Fruit fly (Drosophila melanogaster) whole organism, embryonic: ENCODE data around the gene LIMK1.

Experiments
- Atf3 ChIP-seq: fragments of 200-800 bp; sonication (Bioruptor generic); optimal IDR thresholded peaks from 3 replicates; lab custom pipeline; 2016; ENCODE audit warnings: missing biosample characterization, missing genetic modification characterization
- BEAF-32 ChIP-seq: fragments of 200-800 bp; sonication (Bioruptor generic); optimal IDR thresholded peaks from 3 replicates; lab custom pipeline; 2017; ENCODE audit warnings: missing biosample characterization, missing genetic modification characterization, mild to moderate bottlenecking, moderate library complexity, missing genetic modification reagents
- CG10366 ChIP-seq: fragments of 200-800 bp; sonication (Bioruptor generic); IDR thresholded peaks from 2 replicates; pipeline ENCODE4 v1.3.6; 2022; ENCODE audit warnings: missing biosample characterization, missing genetic modification characterization
- CG10431 ChIP-seq: fragments of 200-800 bp; sonication (Bioruptor generic); optimal IDR thresholded peaks from 3 replicates; lab custom pipeline; 2018; ENCODE audit warnings: missing biosample characterization, mild to moderate bottlenecking, missing genetic modification characterization
- CG12659 ChIP-seq: fragments of 200-800 bp; sonication (Bioruptor generic); optimal IDR thresholded peaks from 3 replicates; lab custom pipeline; 2017; ENCODE audit warnings: mild to moderate bottlenecking, missing biosample characterization, missing genetic modification reagents, missing genetic modification characterization
- CG13424 ChIP-seq: fragments of 200-800 bp; sonication (Bioruptor generic); optimal IDR thresholded peaks from 2 replicates; lab custom pipeline; 2019; ENCODE audit warnings: missing biosample characterization, mild to moderate bottlenecking, missing genetic modification characterization, moderate library complexity
- CG15073 ChIP-seq: fragments of 200-800 bp; sonication (Bioruptor generic); optimal IDR thresholded peaks from 2 replicates; lab custom pipeline; 2016; ENCODE audit warnings: missing biosample characterization, missing genetic modification characterization
- CG16863 ChIP-seq: fragments of 200-800 bp; sonication (Bioruptor generic); optimal IDR thresholded peaks from 3 replicates; lab custom pipeline; 2016; ENCODE audit warnings: missing biosample characterization, missing genetic modification characterization
- CG17829 ChIP-seq: fragments of 200-800 bp; optimal IDR thresholded peaks from 2 replicates; lab custom pipeline; 2019; ENCODE audit warnings: missing biosample characterization, mild to moderate bottlenecking, missing genetic modification characterization, moderate library complexity
- CG17912 ChIP-seq: fragments of 200-800 bp; sonication (Bioruptor generic); optimal IDR thresholded peaks from 2 replicates; lab custom pipeline; 2018; ENCODE audit warnings: missing biosample characterization, mild to moderate bottlenecking, missing genetic modification characterization
- CG18476 ChIP-seq: fragments of 200-800 bp; sonication (Bioruptor generic); optimal IDR thresholded peaks from 2 replicates; lab custom pipeline; 2016; ENCODE audit warnings: missing biosample characterization, mild to moderate bottlenecking, missing genetic modification characterization
- CG34422 ChIP-seq: fragments of 200-800 bp; sonication (Bioruptor generic); IDR thresholded peaks from 3 replicates; pipeline ENCODE4 v1.3.6; 2022; ENCODE audit warnings: missing biosample characterization, missing genetic modification characterization
- CG3995 ChIP-seq: fragments of 200-800 bp; sonication (Bioruptor generic); optimal IDR thresholded peaks from 3 replicates; lab custom pipeline; 2016; ENCODE audit warnings: missing biosample characterization, missing genetic modification characterization
- CG4617 ChIP-seq: fragments of 200-800 bp; sonication (Bioruptor generic); optimal IDR thresholded peaks from 3 replicates; lab custom pipeline; 2016; ENCODE audit warnings: missing biosample characterization, missing genetic modification characterization, borderline replicate concordance
- CG6254 ChIP-seq: fragments of 200-800 bp; sonication (Bioruptor generic); optimal IDR thresholded peaks from 3 replicates; lab custom pipeline; 2017; ENCODE audit warnings: mild to moderate bottlenecking, missing biosample characterization, missing genetic modification reagents, missing genetic modification characterization
- CG6813 ChIP-seq: fragments of 200-800 bp; sonication (Bioruptor generic); optimal IDR thresholded peaks from 2 replicates; lab custom pipeline; 2017; ENCODE audit warnings: missing biosample characterization, missing genetic modification characterization, mild to moderate bottlenecking, moderate library complexity, missing genetic modification reagents
- CG6854 ChIP-seq: fragments of 200-800 bp; sonication (Bioruptor generic); optimal IDR thresholded peaks from 3 replicates; lab custom pipeline; 2017; ENCODE audit warnings: missing biosample characterization, mild to moderate bottlenecking, missing genetic modification characterization
- CG8388 ChIP-seq: fragments of 200-800 bp; sonication (Bioruptor generic); optimal IDR thresholded peaks from 2 replicates; lab custom pipeline; 2019; ENCODE audit warnings: missing biosample characterization, mild to moderate bottlenecking, missing genetic modification characterization, moderate library complexity
- CG9437 ChIP-seq: fragments of 200-800 bp; sonication (Bioruptor generic); optimal IDR thresholded peaks from 2 replicates; lab custom pipeline; 2018; ENCODE audit warnings: missing biosample characterization, mild to moderate bottlenecking, missing genetic modification characterization
- CG9876 ChIP-seq: fragments of 200-800 bp; sonication (Bioruptor generic); optimal IDR thresholded peaks from 2 replicates; lab custom pipeline; 2016; ENCODE audit warnings: missing biosample characterization, missing genetic modification characterization
- Dp ChIP-seq: fragments of 200-800 bp; sonication (Bioruptor generic); optimal IDR thresholded peaks from 2 replicates; lab custom pipeline; 2018; ENCODE audit warnings: missing biosample characterization, mild to moderate bottlenecking, missing genetic modification characterization, moderate library complexity
- E2f2 ChIP-seq: fragments of 200-800 bp; sonication (Bioruptor generic); IDR thresholded peaks from 2 replicates; pipeline ENCODE4 v1.3.6; 2022; ENCODE audit warnings: missing biosample characterization, missing genetic modification characterization
- Ets65A ChIP-seq: fragments of 200-800 bp; sonication (Bioruptor generic); peaks from one replicate; lab custom pipeline; 2016; ENCODE audit warnings: missing biosample characterization, missing genetic modification characterization
- Kr ChIP-seq: fragments of 200-800 bp; sonication (Bioruptor generic); optimal IDR thresholded peaks from 2 replicates; lab custom pipeline; 2017; ENCODE audit warnings: missing biosample characterization, mild to moderate bottlenecking, missing genetic modification characterization
- Lim3 ChIP-seq: fragments of 200-800 bp; sonication (Bioruptor generic); IDR thresholded peaks from 2 replicates; pipeline ENCODE4 v1.3.6; 2022; ENCODE audit warnings: missing biosample characterization, missing genetic modification characterization
- Lpt ChIP-seq: fragments of >200 bp; optimal IDR thresholded peaks from 2 replicates; lab custom pipeline; 2018; ENCODE audit warnings: missing biosample characterization, missing genetic modification characterization
- Meics ChIP-seq: fragments of 200-800 bp; sonication (Bioruptor generic); optimal IDR thresholded peaks from 2 replicates; lab custom pipeline; 2017; ENCODE audit warnings: missing biosample characterization, mild to moderate bottlenecking, missing genetic modification characterization
- Tbp ChIP-seq: fragments of >200 bp; optimal IDR thresholded peaks from 2 replicates; lab custom pipeline; 2018; ENCODE audit warnings: missing biosample characterization, missing genetic modification characterization
- bbx ChIP-seq: fragments of 200-800 bp; sonication (Bioruptor generic); IDR thresholded peaks from 2 replicates; pipeline ENCODE4 v1.3.6; 2022; ENCODE audit warnings: missing biosample characterization, missing genetic modification characterization; ENCODE audit not compliant: partially characterized antibody
- cato ChIP-seq: fragments of 200-800 bp; sonication (Bioruptor generic); optimal IDR thresholded peaks from 2 replicates; lab custom pipeline; 2016; ENCODE audit warnings: missing biosample characterization, missing genetic modification characterization, borderline replicate concordance
- eyg ChIP-seq: fragments of 200-800 bp; sonication (Bioruptor generic); optimal IDR thresholded peaks from 3 replicates; lab custom pipeline; 2016; ENCODE audit warnings: missing biosample characterization, missing genetic modification characterization
- fd64A ChIP-seq: fragments of 200-800 bp; sonication (Bioruptor generic); optimal IDR thresholded peaks from 3 replicates; lab custom pipeline; 2018; ENCODE audit warnings: missing biosample characterization, mild to moderate bottlenecking, missing genetic modification characterization
- gcm2 ChIP-seq: fragments of 200-800 bp; sonication (Bioruptor generic); optimal IDR thresholded peaks from 2 replicates; lab custom pipeline; 2016; ENCODE audit warnings: missing biosample characterization, missing genetic modification characterization
- ind ChIP-seq: fragments of 200-800 bp; sonication (Bioruptor generic); optimal IDR thresholded peaks from 3 replicates; lab custom pipeline; 2016; ENCODE audit warnings: missing biosample characterization, missing genetic modification characterization
- jigr1 ChIP-seq: fragments of 200-800 bp; sonication (Bioruptor generic); IDR thresholded peaks from 3 replicates; pipeline ENCODE4 v1.3.6; 2022; ENCODE audit warnings: missing biosample characterization, missing genetic modification characterization
- mam ChIP-seq: fragments of 200-800 bp; sonication (Bioruptor generic); optimal IDR thresholded peaks from 3 replicates; lab custom pipeline; 2016; ENCODE audit warnings: missing biosample characterization, missing genetic modification characterization
- nerfin-2 ChIP-seq: fragments of 200-800 bp; sonication (Bioruptor generic); IDR thresholded peaks from 2 replicates; pipeline ENCODE4 v1.3.6; 2022; ENCODE audit warnings: missing biosample characterization, missing genetic modification characterization; ENCODE audit not compliant: partially characterized antibody
- oc ChIP-seq: fragments of 200-800 bp; sonication (Bioruptor generic); optimal IDR thresholded peaks from 2 replicates; lab custom pipeline; 2018; ENCODE audit warnings: missing biosample characterization, mild to moderate bottlenecking, missing genetic modification characterization, moderate library complexity
- pb ChIP-seq: fragments of 200-800 bp; sonication (Bioruptor generic); optimal IDR thresholded peaks from 3 replicates; lab custom pipeline; 2016; ENCODE audit warnings: missing biosample characterization, missing genetic modification characterization
- ranshi ChIP-seq: fragments of 200-800 bp; sonication (Bioruptor generic); IDR thresholded peaks from 2 replicates; pipeline ENCODE4 v1.3.6; 2022; ENCODE audit warnings: missing biosample characterization, missing genetic modification characterization
- run ChIP-seq: fragments of 200-800 bp; sonication (Bioruptor generic); optimal IDR thresholded peaks from 3 replicates; lab custom pipeline; 2018; ENCODE audit warnings: missing biosample characterization, mild to moderate bottlenecking, missing genetic modification characterization
- salm ChIP-seq: fragments of 200-800 bp; sonication (Bioruptor generic); optimal IDR thresholded peaks from 2 replicates; lab custom pipeline; 2018; ENCODE audit warnings: missing biosample characterization, mild to moderate bottlenecking, missing genetic modification characterization
- sens-2 ChIP-seq: fragments of 200-800 bp; sonication (Bioruptor generic); IDR thresholded peaks from 2 replicates; pipeline ENCODE4 v1.3.6; 2022; ENCODE audit warnings: missing biosample characterization, missing genetic modification characterization
- shn ChIP-seq: fragments of 200-800 bp; sonication (Bioruptor generic); optimal IDR thresholded peaks from 3 replicates; lab custom pipeline; 2016; ENCODE audit warnings: missing biosample characterization, missing genetic modification characterization
- slp2 ChIP-seq: fragments of 200-800 bp; sonication (Bioruptor generic); optimal IDR thresholded peaks from 2 replicates; lab custom pipeline; 2016; ENCODE audit warnings: missing biosample characterization, missing genetic modification characterization
- tgo ChIP-seq: fragments of 200-800 bp; sonication (Bioruptor generic); IDR thresholded peaks from 3 replicates; pipeline ENCODE4 v1.3.6; 2022; ENCODE audit warnings: missing biosample characterization, missing genetic modification characterization
- trem ChIP-seq: fragments of 200-800 bp; optimal IDR thresholded peaks from 3 replicates; lab custom pipeline; 2019; ENCODE audit warnings: missing biosample characterization, mild to moderate bottlenecking, missing genetic modification characterization, moderate library complexity
- twi ChIP-seq: fragments of 200-800 bp; optimal IDR thresholded peaks from 2 replicates; lab custom pipeline; 2019; ENCODE audit warnings: missing biosample characterization, mild to moderate bottlenecking, missing genetic modification characterization, moderate library complexity
- unpg ChIP-seq: fragments of 200-800 bp; sonication (Bioruptor generic); optimal IDR thresholded peaks from 3 replicates; lab custom pipeline; 2018; ENCODE audit warnings: missing biosample characterization, mild to moderate bottlenecking, missing genetic modification characterization, moderate library complexity
- wor ChIP-seq: fragments of 200-800 bp; sonication (Bioruptor generic); IDR thresholded peaks from 2 replicates; pipeline ENCODE4 v1.3.6; 2022; ENCODE audit warnings: missing biosample characterization, missing genetic modification characterization

The LIMK1 gene

DNA sequence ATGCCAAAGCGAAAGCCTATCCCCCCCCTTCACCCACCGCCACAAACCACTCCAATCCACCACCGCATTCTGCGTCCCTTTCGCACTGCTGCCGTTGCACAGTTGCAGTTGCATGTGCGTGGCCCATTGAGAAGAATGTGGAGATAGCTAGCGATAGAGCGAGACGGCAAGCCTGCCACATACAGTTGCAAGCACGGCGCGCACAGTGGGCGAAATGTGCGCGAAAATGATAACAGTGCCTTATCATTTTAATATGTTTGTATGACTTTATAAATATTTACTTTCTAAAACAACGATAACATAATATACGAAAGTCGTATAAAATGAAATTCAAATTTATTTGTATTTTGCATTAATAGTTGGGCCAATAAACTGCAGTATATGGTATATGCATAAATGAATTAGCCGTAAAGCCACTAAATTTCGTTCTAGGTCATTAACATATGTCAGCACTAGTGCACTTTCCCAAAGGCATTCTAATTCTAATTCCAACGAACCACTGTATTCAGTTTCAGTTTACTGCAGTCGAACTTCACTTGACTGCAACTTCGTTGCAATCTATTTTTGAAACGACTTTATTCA is 16.1 kb downstream of the LIMK1 start (continued):
- TF ChIP-seq CG15073 (GFP tag; lab: Kevin White, UChicago) (no peak), Kr (peak; percentile 38), CG16863 (GFP tag; lab: Kevin White, UChicago) (peak; percentile 59), unpg (GFP tag; lab: Kevin White, UChicago) (peak; percentile 75), Dp (GFP tag; lab: Kevin White, UChicago) (no peak), sens-2 (no peak), pb (GFP tag; lab: Kevin White, UChicago) (no peak), gcm2 (GFP tag; lab: Kevin White, UChicago) (no peak), mam (GFP tag; lab: Kevin White, UChicago) (no peak), oc (tag; lab: Kevin White, UChicago) (peak; percentile 25), Atf3 (GFP tag; lab: Kevin White, UChicago) (peak; percentile 33), CG10366 (peak; percentile 38; the same call in 1 of the 2 replicates), fd64A (GFP tag; lab: Kevin White, UChicago) (no peak), CG34422 (GFP tag; lab: Robert Waterston, UW) (no peak), CG6254 (peak; percentile 85), Tbp (no peak), eyg (GFP tag; lab: Kevin White, UChicago) (no peak), ranshi (GFP tag; lab: Robert Waterston, UW) (peak; percentile 47; the same call in 1 of the 2 replicates), CG10431 (GFP tag; lab: Kevin White, UChicago) (peak; percentile 20), ind (GFP tag; lab: Kevin White, UChicago) (peak; percentile 42), CG3995 (GFP tag; lab: Kevin White, UChicago) (no peak), CG18476 (peak; percentile 50), shn (GFP tag; lab: Kevin White, UChicago) (no peak), run (tag; lab: Kevin White, UChicago) (no peak), wor (GFP tag; lab: Robert Waterston, UW) (peak; percentile 33), Lpt (no peak), BEAF-32 (GFP tag; lab: Kevin White, UChicago) (no peak), CG8388 (GFP tag; lab: Kevin White, UChicago) (peak; percentile 76), CG9437 (GFP tag; lab: Kevin White, UChicago) (peak; percentile 55), CG17829 (tag; lab: Kevin White, UChicago) (peak; percentile 81), nerfin-2 (GFP tag; lab: Robert Waterston, UW) (no peak), Ets65A (GFP tag; lab: Kevin White, UChicago) (peak; percentile 20), twi (tag; lab: Kevin White, UChicago) (peak; percentile 64), CG6813 (peak; percentile 62), E2f2 (GFP tag; lab: Robert Waterston, UW) (peak; percentile 18; the same call in 1 of the 2 replicates), trem (tag; lab: Kevin White, UChicago) (peak; percentile 75), jigr1 (GFP tag; lab: Robert Waterston, UW) (no peak), slp2 (GFP tag; lab: Kevin White, UChicago) (peak; percentile 51), CG17912 (no peak), tgo (GFP tag; lab: Robert Waterston, UW) (peak; percentile 19; the same call in 1 of the 3 replicates), CG6854 (GFP tag; lab: Kevin White, UChicago) (no peak), CG4617 (GFP tag; lab: Kevin White, UChicago) (peak; percentile 14), cato (GFP tag; lab: Kevin White, UChicago) (peak; percentile 34), CG13424 (tag; lab: Kevin White, UChicago) (peak; percentile 68), bbx (GFP tag; lab: Robert Waterston, UW) (no peak), salm (tag; lab: Kevin White, UChicago) (peak; percentile 32), CG12659 (GFP tag; lab: Kevin White, UChicago) (peak; percentile 37), Meics (GFP tag; lab: Kevin White, UChicago) (peak; percentile 9), CG9876 (GFP tag; lab: Kevin White, UChicago) (no peak), Lim3 (GFP tag; lab: Robert Waterston, UW) (no peak)
